Worm (Caenorhabditis elegans): ENCODE results near the gene clec-242.
A peak's percentile ranks its signal among the peaks of the same experiment; 100 is the strongest.

clec-242 gene

DNA sequence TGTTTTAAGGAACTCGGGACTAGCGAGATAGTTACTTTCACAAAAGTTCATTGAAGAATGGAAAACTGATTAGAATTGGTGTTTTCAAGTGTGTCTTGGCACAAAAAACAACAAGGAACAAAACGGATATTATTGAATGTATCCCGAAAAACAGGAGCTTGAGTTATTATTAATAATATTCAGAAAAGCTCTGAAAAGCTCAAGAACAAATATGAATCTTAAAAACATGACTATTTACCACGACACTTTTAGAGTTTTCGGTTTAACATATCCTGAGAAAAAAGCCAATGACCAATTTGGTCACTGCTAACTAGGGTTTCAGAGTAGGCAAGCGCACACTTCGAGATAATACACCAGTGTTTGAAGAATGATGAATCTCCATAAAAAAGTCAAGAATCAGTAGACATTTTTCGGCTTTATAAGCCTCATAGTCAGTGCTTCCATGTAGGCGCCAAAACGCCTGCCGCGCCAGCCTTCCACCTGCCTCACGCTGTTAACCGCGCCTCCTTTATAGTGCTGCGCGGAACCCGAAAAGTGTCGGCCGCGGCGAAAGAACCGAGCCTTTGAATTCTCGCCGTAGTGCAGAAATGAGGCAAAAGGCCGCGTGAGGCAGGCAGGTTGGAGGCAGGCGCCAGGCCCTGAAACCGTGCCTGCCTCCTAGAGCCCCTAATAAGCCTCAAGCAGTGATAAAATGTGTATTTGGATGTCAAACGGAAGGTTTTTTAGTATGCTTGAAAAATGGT lies 33.1 kb downstream of the clec-242 start, which contains the start of gene srh-236:
Gene srh-236 (minus strand): TSS at position 51 of the 743 bp plus-strand sequence.
- TF ChIP-seq nhr-80 (tag; optimal IDR thresholded peaks at IDR 0.05): no peak
- TF ChIP-seq F37B4.10 (GFP tag; IDR thresholded peaks at IDR 0.05): 0 out of 2 replicates have a peak, but pooled peaks have one; percentile 54
- no peak for TF ChIP-seq snpc-4 (GFP tag; optimal IDR thresholded peaks at IDR 0.05)
- peak in 2 of 4 experiments; percentile 35 for TF ChIP-seq snpc-4 (tag; optimal IDR thresholded peaks at IDR 0.05)
- TF ChIP-seq egrh-3 (GFP tag; IDR thresholded peaks at IDR 0.05): peak; percentile 45; the same call in 1 of the 2 replicates
- no peak for TF ChIP-seq F33H1.4 (GFP tag; IDR thresholded peaks at IDR 0.05)
- no peak for TF ChIP-seq ccch-3 (GFP tag; optimal IDR thresholded peaks at IDR 0.05)

DNA sequence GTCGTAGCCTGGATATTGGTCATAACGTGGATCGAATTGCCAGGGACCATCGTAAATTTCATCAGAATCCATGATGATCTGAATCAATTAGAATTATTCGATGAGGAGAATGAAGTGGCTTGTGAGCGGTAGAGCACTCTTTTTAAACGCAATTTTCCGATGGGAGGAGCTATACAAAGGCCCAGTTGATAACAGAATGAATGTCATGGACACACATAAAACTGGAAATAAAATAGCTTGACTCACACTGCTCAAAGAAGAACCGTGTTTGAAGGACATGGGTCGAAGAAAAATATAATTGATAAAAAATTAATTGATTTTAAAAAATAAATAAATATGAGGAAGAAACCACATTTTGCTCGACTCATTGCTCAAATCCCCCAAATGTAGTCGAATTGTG lies 37.3 kb downstream of the clec-242 start, which contains the start of gene Y68A4A.13:
Gene Y68A4A.13 (minus strand): TSS at position 101 of the 400 bp plus-strand sequence.
- TF ChIP-seq rpc-1 (optimal IDR thresholded peaks at IDR 0.05) (no peak), rpc-1 (tag; optimal IDR thresholded peaks at IDR 0.05) (no peak), nhr-179 (tag; optimal IDR thresholded peaks at IDR 0.05) (no peak), cebp-2 (GFP tag; IDR thresholded peaks at IDR 0.05) (no peak), mel-28 (tag; optimal IDR thresholded peaks at IDR 0.05; ENCODE audit: borderline replicate concordance) (no peak), ztf-25 (GFP tag; IDR thresholded peaks at IDR 0.05) (no peak), nfya-2 (GFP tag; IDR thresholded peaks at IDR 0.05) (no peak), F10E7.11 (tag; optimal IDR thresholded peaks at IDR 0.05) (no peak), ceh-91 (GFP tag; IDR thresholded peaks at IDR 0.05) (no peak), ceh-58 (GFP tag; IDR thresholded peaks at IDR 0.05) (no peak)

DNA sequence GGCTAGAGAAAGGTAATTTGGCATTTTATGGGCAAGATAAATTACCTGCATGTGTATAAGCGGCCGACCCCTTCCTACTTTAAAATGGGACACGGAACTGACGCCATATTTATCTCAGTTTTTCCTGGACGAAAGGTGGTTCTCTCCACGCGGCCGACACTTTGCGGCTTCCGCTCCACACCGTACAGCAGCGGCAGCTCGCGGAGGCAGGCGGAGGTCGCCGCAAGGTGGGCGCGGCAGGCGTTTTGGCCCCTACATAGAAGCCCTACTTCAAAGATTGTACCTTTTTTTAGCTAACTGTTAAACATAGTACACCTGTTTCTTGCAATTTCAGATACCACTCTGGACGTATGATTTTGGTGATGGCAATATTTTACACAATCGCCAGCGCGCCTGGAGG lies 38.8 kb downstream of the clec-242 start:
- TF ChIP-seq efl-1 (GFP tag; optimal IDR thresholded peaks at IDR 0.05): no peak
- 0 out of 2 replicates have a peak, but pooled peaks have one; percentile 11 for TF ChIP-seq attf-3 (GFP tag; conservative IDR thresholded peaks at IDR 0.05)
- TF ChIP-seq zfh-2 (GFP tag; conservative IDR thresholded peaks at IDR 0.05): peak; percentile 92
- no peak for TF ChIP-seq nfyb-1 (GFP tag; IDR thresholded peaks at IDR 0.05)
- TF ChIP-seq madf-3 (GFP tag; IDR thresholded peaks at IDR 0.05): 0 out of 2 replicates have a peak, but pooled peaks have one; percentile 48
- no peak for TF ChIP-seq lag-1 (GFP tag; IDR thresholded peaks at IDR 0.05)
- no peak for TF ChIP-seq zim-3 (tag; optimal IDR thresholded peaks at IDR 0.05)
- TF ChIP-seq snpc-4 (GFP tag; optimal IDR thresholded peaks at IDR 0.05): no peak
- TF ChIP-seq snpc-4 (tag; optimal IDR thresholded peaks at IDR 0.05): peak in 1 of 4 experiments; percentile 31

DNA sequence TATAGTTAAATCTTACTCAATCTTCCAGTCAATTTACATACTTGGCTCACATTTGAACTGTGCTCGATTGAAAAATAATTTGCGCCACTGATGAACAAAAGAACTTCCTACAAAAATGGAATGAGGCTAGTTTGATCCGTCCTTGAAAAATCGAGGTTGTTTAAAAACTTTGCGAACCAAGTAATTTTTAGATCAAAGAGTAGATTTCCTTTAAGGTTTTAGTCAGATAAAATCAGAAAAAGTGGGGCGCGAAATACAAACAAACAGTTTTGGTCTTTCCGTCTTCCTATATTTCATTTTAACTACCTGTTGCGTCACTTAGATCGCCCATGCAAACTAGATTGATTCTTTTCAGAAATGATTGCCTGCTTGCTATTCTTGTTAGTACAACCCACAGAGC lies 43.5 kb downstream of the clec-242 start, which contains the start of gene Y68A4A.10:
Gene Y68A4A.10 (plus strand): TSS at position 301 of the 400 bp plus-strand sequence.
- TF ChIP-seq hlh-12 (tag; optimal IDR thresholded peaks at IDR 0.05): no peak
- TF ChIP-seq zfh-2 (GFP tag; conservative IDR thresholded peaks at IDR 0.05): no peak
- TF ChIP-seq ceh-58 (GFP tag; IDR thresholded peaks at IDR 0.05): no peak
- TF ChIP-seq lag-1 (GFP tag; IDR thresholded peaks at IDR 0.05): no peak
- TF ChIP-seq Y53F4B.3 (GFP tag; IDR thresholded peaks at IDR 0.05): no peak
- no peak for TF ChIP-seq F23B12.7 (tag; optimal IDR thresholded peaks at IDR 0.05; ENCODE audit: insufficient read depth)
- no peak for TF ChIP-seq nfyb-1 (GFP tag; IDR thresholded peaks at IDR 0.05)
- no peak for TF ChIP-seq ztf-6 (GFP tag; IDR thresholded peaks at IDR 0.05)
- no peak for TF ChIP-seq lsl-1 (GFP tag; optimal IDR thresholded peaks at IDR 0.05)
- no peak for TF ChIP-seq chd-7 (tag; optimal IDR thresholded peaks at IDR 0.05)
- TF ChIP-seq rcor-1 (GFP tag; IDR thresholded peaks at IDR 0.05): no peak
- no peak for TF ChIP-seq madf-10 (tag; optimal IDR thresholded peaks at IDR 0.05)
- TF ChIP-seq let-607 (tag; optimal IDR thresholded peaks at IDR 0.05): no peak
